Comparison of ENCODE assay signal across 2 fruit fly cellular contexts in the genomic region with DNA sequence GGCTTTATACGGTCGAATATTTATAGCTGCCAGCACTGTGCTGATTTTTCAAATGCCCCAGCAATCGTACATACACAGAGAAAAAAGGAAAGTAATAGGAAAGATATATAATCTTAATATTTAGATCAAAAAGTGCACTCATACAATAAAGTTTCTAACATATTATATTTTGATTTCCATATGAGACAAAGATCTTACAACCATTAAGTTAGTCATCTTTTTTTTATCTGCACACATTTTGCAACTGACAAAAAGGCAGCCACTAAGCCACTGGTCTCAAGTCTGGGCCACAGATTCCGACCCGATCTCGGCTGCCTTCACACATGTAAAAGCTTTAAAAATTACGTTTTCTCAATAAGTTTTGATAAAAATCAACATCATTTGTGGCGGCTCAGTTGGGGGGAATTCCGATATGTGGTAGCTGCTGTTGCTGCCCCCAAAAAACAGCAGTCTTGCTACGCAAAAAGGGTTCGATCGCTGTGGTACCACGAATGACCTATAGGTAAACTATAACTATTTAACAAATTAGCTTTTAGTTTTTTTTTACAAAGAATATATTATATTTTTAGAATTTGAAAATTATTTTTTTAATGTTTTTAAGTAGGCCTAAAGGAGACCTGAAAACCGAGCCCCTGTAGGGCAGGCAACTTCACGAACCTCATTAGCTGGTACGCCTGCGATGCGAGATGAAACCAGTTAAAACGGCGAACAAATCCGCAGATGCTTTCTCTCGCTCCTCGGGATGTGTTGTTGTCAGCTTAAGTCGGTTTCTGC.
A peak's percentile ranks its signal among the peaks of the same experiment; 100 is the strongest.
TF ChIP-seq lines count a peak whose summit lies in the region.

No protein-coding gene starts in this region.

TF ChIP-seq in whole organism, prepupa, 60 proteins besides CTCF, POLR2A, EP300 and RAD21 (continued from another document):
- TF ChIP-seq topi (GFP tag; optimal IDR thresholded peaks at IDR 0.05; lab: Kevin White, UChicago) (peak; percentile 57), fd59A (GFP tag; optimal IDR thresholded peaks at IDR 0.05; lab: Kevin White, UChicago) (peak; percentile 32), Ets21C (GFP tag; optimal IDR thresholded peaks at IDR 0.05; lab: Kevin White, UChicago) (no peak), CG32006 (GFP tag; optimal IDR thresholded peaks at IDR 0.05; lab: Kevin White, UChicago) (peak; percentile 52), fkh (GFP tag; optimal IDR thresholded peaks at IDR 0.05; lab: Kevin White, UChicago) (no peak), Sox15 (GFP tag; optimal IDR thresholded peaks at IDR 0.05; lab: Kevin White, UChicago) (peak; percentile 53), CG7368 (GFP tag; optimal IDR thresholded peaks at IDR 0.05; lab: Kevin White, UChicago) (no peak), cyc (GFP tag; optimal IDR thresholded peaks at IDR 0.05; lab: Kevin White, UChicago) (peak; percentile 32), svp (GFP tag; lab: Kevin White, UChicago) (peak; percentile 89), acj6 (GFP tag; optimal IDR thresholded peaks at IDR 0.05; lab: Kevin White, UChicago) (peak; percentile 61), Sox102F (GFP tag; optimal IDR thresholded peaks at IDR 0.05; lab: Kevin White, UChicago) (peak; percentile 74), CG8119 (GFP tag; IDR thresholded peaks at IDR 0.05; lab: Robert Waterston, UW) (peak; percentile 45; the same call in 2 of the 3 replicates), ss (GFP tag; optimal IDR thresholded peaks at IDR 0.05; lab: Kevin White, UChicago) (peak in 1 of 2 experiments; percentile 21), CG6808 (GFP tag; optimal IDR thresholded peaks at IDR 0.05; lab: Kevin White, UChicago) (peak; percentile 30), CG6792 (GFP tag; optimal IDR thresholded peaks at IDR 0.05; lab: Kevin White, UChicago) (peak; percentile 77), dac (GFP tag; optimal IDR thresholded peaks at IDR 0.05; lab: Kevin White, UChicago) (no peak), Ets96B (tag; optimal IDR thresholded peaks at IDR 0.05; lab: Kevin White, UChicago) (peak; percentile 27), CG16779 (tag; optimal IDR thresholded peaks at IDR 0.05; lab: Kevin White, UChicago) (no peak), CG31627 (GFP tag; optimal IDR thresholded peaks at IDR 0.05; lab: Kevin White, UChicago) (peak; percentile 24), pdm3 (GFP tag; optimal IDR thresholded peaks at IDR 0.05; lab: Kevin White, UChicago) (peak; percentile 50), OdsH (GFP tag; optimal IDR thresholded peaks at IDR 0.05; lab: Kevin White, UChicago) (peak; percentile 61), Smox (GFP tag; optimal IDR thresholded peaks at IDR 0.05; lab: Kevin White, UChicago) (peak; percentile 50), achi (GFP tag; optimal IDR thresholded peaks at IDR 0.05; lab: Kevin White, UChicago) (peak; percentile 65), Gug (GFP tag; IDR thresholded peaks at IDR 0.05; lab: Robert Waterston, UW) (0 out of 2 replicates have a peak, but pooled peaks have one; percentile 22), CG11762 (GFP tag; optimal IDR thresholded peaks at IDR 0.05; lab: Kevin White, UChicago; ENCODE audit: insufficient read depth) (peak; percentile 45), CG15336 (GFP tag; IDR thresholded peaks at IDR 0.05; lab: Robert Waterston, UW) (peak; percentile 51; the same call in 1 of the 2 replicates), eg (GFP tag; IDR thresholded peaks at IDR 0.05; lab: Robert Waterston, UW) (peak; percentile 22; the same call in 1 of the 3 replicates), CG11294 (GFP tag; IDR thresholded peaks at IDR 0.05; lab: Robert Waterston, UW) (no peak), Eip78C (GFP tag; lab: Kevin White, UChicago) (peak; percentile 81), CG6854 (GFP tag; optimal IDR thresholded peaks at IDR 0.05; lab: Kevin White, UChicago) (peak; percentile 79), Hr39 (GFP tag; optimal IDR thresholded peaks at IDR 0.05; lab: Kevin White, UChicago) (peak; percentile 27), CG6276 (GFP tag; optimal IDR thresholded peaks at IDR 0.05; lab: Kevin White, UChicago) (peak; percentile 22), CG11902 (GFP tag; optimal IDR thresholded peaks at IDR 0.05; lab: Kevin White, UChicago) (peak; percentile 61), fd85E (GFP tag; optimal IDR thresholded peaks at IDR 0.05; lab: Kevin White, UChicago) (no peak), spab (GFP tag; optimal IDR thresholded peaks at IDR 0.05; lab: Kevin White, UChicago) (peak; percentile 24), CG8319 (GFP tag; optimal IDR thresholded peaks at IDR 0.05; lab: Kevin White, UChicago) (no peak)

TF ChIP-seq in whole organism, wandering third instar larva, 38 proteins besides CTCF, POLR2A, EP300 and RAD21 (continued from another document):
- TF ChIP-seq Mio (GFP tag; optimal IDR thresholded peaks at IDR 0.05; lab: Kevin White, UChicago) (no peak), pan (optimal IDR thresholded peaks at IDR 0.05; lab: Kevin White, UChicago) (no peak), Hr83 (GFP tag; optimal IDR thresholded peaks at IDR 0.05; lab: Kevin White, UChicago; ENCODE audit: poor library complexity, severe bottlenecking) (no peak), tai (GFP tag; optimal IDR thresholded peaks at IDR 0.05; lab: Kevin White, UChicago) (peak; percentile 17), usp (GFP tag; optimal IDR thresholded peaks at IDR 0.05; lab: Kevin White, UChicago) (no peak), br (GFP tag; optimal IDR thresholded peaks at IDR 0.05; lab: Kevin White, UChicago) (peak; percentile 45), ey (GFP tag; optimal IDR thresholded peaks at IDR 0.05; lab: Kevin White, UChicago) (peak; percentile 58), woc (GFP tag; optimal IDR thresholded peaks at IDR 0.05; lab: Kevin White, UChicago) (peak; percentile 54)
